Worm (Caenorhabditis elegans): Measurements from ENCODE around the gene otpl-1.

otpl-1 gene

ce11 chrIV:3568608-3569007 is at the start of gene otpl-1:
Gene otpl-1, plus strand, starts transcription at chrIV:3568979.
- TF ChIP-seq ham-2 (GFP tag; optimal IDR thresholded peaks at IDR 0.05) (no peak), elt-1 (tag; optimal IDR thresholded peaks at IDR 0.05; ENCODE audit: borderline replicate concordance, insufficient read depth) (no peak), flh-1 (GFP tag; optimal IDR thresholded peaks at IDR 0.05) (no peak), snpc-4 (tag; optimal IDR thresholded peaks at IDR 0.05) (no peak), unc-120 (tag; optimal IDR thresholded peaks at IDR 0.05; ENCODE audit: poor library complexity, severe bottlenecking) (no peak), mab-5 (tag; optimal IDR thresholded peaks at IDR 0.05) (no peak), nhr-237 (tag; optimal IDR thresholded peaks at IDR 0.05) (no peak), ceh-39 (tag; optimal IDR thresholded peaks at IDR 0.05) (no peak), sem-2 (GFP tag; optimal IDR thresholded peaks at IDR 0.05) (no peak), blmp-1 (tag; optimal IDR thresholded peaks at IDR 0.05) (no peak), mls-2 (tag; optimal IDR thresholded peaks at IDR 0.05) (no peak), M03D4.4 (tag; optimal IDR thresholded peaks at IDR 0.05) (no peak), unc-39 (tag; optimal IDR thresholded peaks at IDR 0.05) (no peak), lin-32 (GFP tag; optimal IDR thresholded peaks at IDR 0.05) (no peak), nhr-28 (tag; optimal IDR thresholded peaks at IDR 0.05) (no peak)

- TF ChIP-seq ces-1 (GFP tag; optimal IDR thresholded peaks at IDR 0.05) (peak; percentile 52), nhr-28 (tag; optimal IDR thresholded peaks at IDR 0.05) (no peak), pha-4 (tag; optimal IDR thresholded peaks at IDR 0.05) (peak; percentile 34), ztf-11 (tag; optimal IDR thresholded peaks at IDR 0.05) (no peak), lsy-2 (tag; optimal IDR thresholded peaks at IDR 0.05) (no peak), blmp-1 (tag; optimal IDR thresholded peaks at IDR 0.05) (peak; percentile 59), unc-62 (GFP tag; optimal IDR thresholded peaks at IDR 0.05) (no peak), elt-1 (tag; optimal IDR thresholded peaks at IDR 0.05; ENCODE audit: borderline replicate concordance, insufficient read depth) (no peak), unc-120 (tag; optimal IDR thresholded peaks at IDR 0.05; ENCODE audit: poor library complexity, severe bottlenecking) (peak; percentile 39), flh-1 (GFP tag; optimal IDR thresholded peaks at IDR 0.05) (no peak)
These were observed 49.4 kb upstream of the otpl-1 start for ce11 chrIV:3519352-3519751.

ce11 chrIV:3520374-3520773 is 48.4 kb upstream of the otpl-1 start:
- TF ChIP-seq mep-1 (tag; optimal IDR thresholded peaks at IDR 0.05): no peak
- no peak for TF ChIP-seq lsy-2 (tag; optimal IDR thresholded peaks at IDR 0.05)
- no peak for TF ChIP-seq mab-5 (tag; optimal IDR thresholded peaks at IDR 0.05)
- TF ChIP-seq ceh-39 (tag; optimal IDR thresholded peaks at IDR 0.05): no peak
- no peak for TF ChIP-seq M03D4.4 (tag; optimal IDR thresholded peaks at IDR 0.05)
- no peak for TF ChIP-seq lin-13 (tag; optimal IDR thresholded peaks at IDR 0.05)
- TF ChIP-seq nhr-76 (tag; optimal IDR thresholded peaks at IDR 0.05): no peak
- no peak for TF ChIP-seq flh-1 (GFP tag; optimal IDR thresholded peaks at IDR 0.05)
- no peak for TF ChIP-seq unc-62 (GFP tag; optimal IDR thresholded peaks at IDR 0.05)
- no peak for TF ChIP-seq nhr-2 (tag; optimal IDR thresholded peaks at IDR 0.05)
- no peak for TF ChIP-seq nhr-28 (tag; optimal IDR thresholded peaks at IDR 0.05)
- no peak for TF ChIP-seq unc-120 (tag; optimal IDR thresholded peaks at IDR 0.05; ENCODE audit: poor library complexity, severe bottlenecking)
- TF ChIP-seq pha-4 (tag; optimal IDR thresholded peaks at IDR 0.05): no peak
- no peak for TF ChIP-seq ceh-83 (GFP tag; optimal IDR thresholded peaks at IDR 0.05)
- no peak for TF ChIP-seq ceh-43 (GFP tag; optimal IDR thresholded peaks at IDR 0.05)
- no peak for TF ChIP-seq drap-1 (GFP tag; optimal IDR thresholded peaks at IDR 0.05)
- TF ChIP-seq zip-8 (tag; optimal IDR thresholded peaks at IDR 0.05): no peak
- TF ChIP-seq ces-1 (GFP tag; optimal IDR thresholded peaks at IDR 0.05): no peak
- TF ChIP-seq tbx-8 (GFP tag; optimal IDR thresholded peaks at IDR 0.05): no peak

- TF ChIP-seq mls-2 (tag; optimal IDR thresholded peaks at IDR 0.05) (no peak), unc-39 (tag; optimal IDR thresholded peaks at IDR 0.05) (peak; percentile 11), pha-4 (tag; optimal IDR thresholded peaks at IDR 0.05) (peak; percentile 11), ztf-11 (tag; optimal IDR thresholded peaks at IDR 0.05) (peak; percentile 47), cnd-1 (tag; optimal IDR thresholded peaks at IDR 0.05) (peak; percentile 19), ces-1 (GFP tag; optimal IDR thresholded peaks at IDR 0.05) (peak; percentile 10), nhr-28 (tag; optimal IDR thresholded peaks at IDR 0.05) (no peak), zip-8 (tag; optimal IDR thresholded peaks at IDR 0.05) (peak; percentile 18), sem-2 (GFP tag; optimal IDR thresholded peaks at IDR 0.05) (peak; percentile 7), nhr-76 (tag; optimal IDR thresholded peaks at IDR 0.05) (no peak)
These were observed 47.8 kb upstream of the otpl-1 start for ce11 chrIV:3520957-3521356.

ce11 chrIV:3521710-3522109 is 47.1 kb upstream of the otpl-1 start:
- TF ChIP-seq lin-13 (tag; optimal IDR thresholded peaks at IDR 0.05) (no peak), ces-1 (GFP tag; optimal IDR thresholded peaks at IDR 0.05) (peak; percentile 68), sptf-1 (tag; optimal IDR thresholded peaks at IDR 0.05) (peak; percentile 48), unc-62 (GFP tag; optimal IDR thresholded peaks at IDR 0.05) (peak; percentile 75), pha-4 (tag; optimal IDR thresholded peaks at IDR 0.05) (no peak), mab-5 (tag; optimal IDR thresholded peaks at IDR 0.05) (no peak), tbx-8 (GFP tag; optimal IDR thresholded peaks at IDR 0.05) (peak; percentile 36), ham-2 (GFP tag; optimal IDR thresholded peaks at IDR 0.05) (peak; percentile 84), M03D4.4 (tag; optimal IDR thresholded peaks at IDR 0.05) (peak; percentile 29), drap-1 (GFP tag; optimal IDR thresholded peaks at IDR 0.05) (peak; percentile 43), mls-2 (tag; optimal IDR thresholded peaks at IDR 0.05) (peak; percentile 84), cnd-1 (tag; optimal IDR thresholded peaks at IDR 0.05) (peak; percentile 67), blmp-1 (tag; optimal IDR thresholded peaks at IDR 0.05) (no peak), ceh-43 (GFP tag; optimal IDR thresholded peaks at IDR 0.05) (peak; percentile 77), lin-32 (GFP tag; optimal IDR thresholded peaks at IDR 0.05) (peak; percentile 60), nhr-2 (tag; optimal IDR thresholded peaks at IDR 0.05) (peak; percentile 29)

Data from whole organism, mixed stage, embryonic.